Worm (Caenorhabditis elegans) whole organism, L2 larva: Measurements from ENCODE around the gene R11G1.2.

ENCODE experiments used
- C34F6.9 ChIP-seq: fragments of 150-350 bp; optimal IDR thresholded peaks from 2 replicates; lab custom pipeline; 2014; ENCODE audit warnings: missing biosample characterization, missing genetic modification characterization
- F13H6.1 ChIP-seq: sonication (generic microtip); optimal IDR thresholded peaks from 2 replicates; lab custom pipeline; 2016; ENCODE audit warnings: missing genetic modification characterization, missing compliant biosample characterization
- R02D3.7 ChIP-seq: fragments of 150-350 bp; optimal IDR thresholded peaks from 2 replicates; lab custom pipeline; 2014; ENCODE audit warnings: missing biosample characterization, missing genetic modification characterization
- Y55F3AM.14 ChIP-seq: fragments of 200-800 bp; sonication (Bioruptor generic); optimal IDR thresholded peaks from 2 replicates; lab custom pipeline; 2018; ENCODE audit warnings: mild to moderate bottlenecking, missing genetic modification characterization, missing compliant biosample characterization
- alr-1 ChIP-seq: fragments of 150-350 bp; optimal IDR thresholded peaks from 2 replicates; lab custom pipeline; 2014; ENCODE audit warnings: missing biosample characterization, missing genetic modification characterization
- ama-1 ChIP-seq: fragments of 150-350 bp; optimal IDR thresholded peaks from 2 replicates; lab custom pipeline; 2018; ENCODE audit warnings: inconsistent platforms
- crh-2 ChIP-seq: sonication (generic microtip); optimal IDR thresholded peaks from 2 replicates; lab custom pipeline; 2017; ENCODE audit warnings: missing biosample characterization, missing genetic modification characterization
- dmd-4 ChIP-seq: sonication (generic microtip); optimal IDR thresholded peaks from 2 replicates; lab custom pipeline; 2017; ENCODE audit warnings: missing biosample characterization, missing genetic modification characterization
- egl-27 ChIP-seq: sonication (generic microtip); optimal IDR thresholded peaks from 3 replicates; lab custom pipeline; 2017; ENCODE audit warnings: missing biosample characterization, missing genetic modification reagents, missing genetic modification characterization
- elt-1 ChIP-seq: fragments of 150-350 bp; optimal IDR thresholded peaks from 2 replicates; lab custom pipeline; 2014; ENCODE audit warnings: missing biosample characterization, missing genetic modification characterization
- elt-3 ChIP-seq: sonication (generic microtip); optimal IDR thresholded peaks from 2 replicates; lab custom pipeline; 2017; ENCODE audit warnings: missing biosample characterization, missing genetic modification characterization
- fos-1 ChIP-seq: fragments of 150-350 bp; optimal IDR thresholded peaks from 2 replicates; lab custom pipeline; 2014; ENCODE audit warnings: missing biosample characterization, missing genetic modification characterization
- gmeb-1 ChIP-seq: fragments of 150-350 bp; optimal IDR thresholded peaks from 2 replicates; lab custom pipeline; 2014; ENCODE audit warnings: missing biosample characterization, missing genetic modification characterization
- lin-11 ChIP-seq: fragments of 150-350 bp; sonication (generic microtip); optimal IDR thresholded peaks from 2 replicates; lab custom pipeline; 2014; ENCODE audit warnings: missing biosample characterization, missing genetic modification characterization, inconsistent platforms, mixed read lengths
- lin-13 ChIP-seq: fragments of 150-350 bp; optimal IDR thresholded peaks from 2 replicates; lab custom pipeline; 2014; ENCODE audit warnings: missing biosample characterization, missing genetic modification reagents, missing genetic modification characterization
- lin-39 ChIP-seq: fragments of 150-350 bp; optimal IDR thresholded peaks from 2 replicates; lab custom pipeline; 2014; ENCODE audit warnings: missing biosample characterization, missing genetic modification reagents, missing genetic modification characterization
- mbf-1 ChIP-seq: sonication (generic microtip); optimal IDR thresholded peaks from 2 replicates; lab custom pipeline; 2017; ENCODE audit warnings: missing biosample characterization, missing genetic modification characterization
- mdl-1 ChIP-seq, 2 experiments: fragments of 150-350 bp in 1 of 2; sonication (generic microtip) in 1 of 2; optimal IDR thresholded peaks; 2 replicates each; lab custom pipeline; 2017; ENCODE audit warnings: missing biosample characterization in 2 of 2, missing genetic modification characterization in 2 of 2
- nhr-12 ChIP-seq: fragments of 150-350 bp; optimal IDR thresholded peaks from 2 replicates; lab custom pipeline; 2014; ENCODE audit warnings: missing biosample characterization, missing genetic modification characterization
- nhr-129 ChIP-seq: fragments of 150-350 bp; optimal IDR thresholded peaks from 2 replicates; lab custom pipeline; 2014; ENCODE audit warnings: missing biosample characterization, missing genetic modification characterization
- nhr-21 ChIP-seq: fragments of 150-350 bp; optimal IDR thresholded peaks from 2 replicates; lab custom pipeline; 2014; ENCODE audit warnings: missing biosample characterization, missing genetic modification characterization
- nhr-23 ChIP-seq: fragments of 150-350 bp; optimal IDR thresholded peaks from 2 replicates; lab custom pipeline; 2014; ENCODE audit warnings: missing biosample characterization, missing genetic modification reagents, missing genetic modification characterization
- nhr-237 ChIP-seq: fragments of 150-350 bp; optimal IDR thresholded peaks from 2 replicates; lab custom pipeline; 2014; ENCODE audit warnings: missing biosample characterization, missing genetic modification characterization
- nhr-25 ChIP-seq: fragments of 150-350 bp; sonication (generic microtip); optimal IDR thresholded peaks from 3 replicates; lab custom pipeline; 2014; ENCODE audit warnings: missing biosample characterization, missing genetic modification characterization
- nhr-6 ChIP-seq: fragments of 150-350 bp; optimal IDR thresholded peaks from 2 replicates; lab custom pipeline; 2014; ENCODE audit warnings: missing biosample characterization, missing genetic modification characterization
- nhr-77 ChIP-seq: fragments of 150-350 bp; optimal IDR thresholded peaks from 2 replicates; lab custom pipeline; 2014; ENCODE audit warnings: missing biosample characterization, missing genetic modification characterization
- sem-4 ChIP-seq: fragments of 150-350 bp; optimal IDR thresholded peaks from 2 replicates; lab custom pipeline; 2014; ENCODE audit warnings: missing biosample characterization, missing genetic modification reagents, missing genetic modification characterization
- skn-1 ChIP-seq: sonication (generic microtip); optimal IDR thresholded peaks from 2 replicates; lab custom pipeline; 2017; ENCODE audit warnings: missing biosample characterization, missing genetic modification characterization
- snpc-4 ChIP-seq: fragments of 150-350 bp; optimal IDR thresholded peaks from 2 replicates; lab custom pipeline; 2014; ENCODE audit warnings: missing biosample characterization, missing genetic modification characterization
- unc-39 ChIP-seq: fragments of 150-350 bp; optimal IDR thresholded peaks from 2 replicates; lab custom pipeline; 2014; ENCODE audit warnings: missing biosample characterization, missing genetic modification characterization
- unc-62 ChIP-seq: fragments of 150-350 bp; optimal IDR thresholded peaks from 2 replicates; lab custom pipeline; 2014; ENCODE audit warnings: missing biosample characterization, missing genetic modification reagents, missing genetic modification characterization
- zag-1 ChIP-seq: fragments of 150-350 bp; optimal IDR thresholded peaks from 2 replicates; lab custom pipeline; 2014; ENCODE audit warnings: missing biosample characterization, missing genetic modification characterization
- ztf-1 ChIP-seq: fragments of 200-800 bp; sonication (Bioruptor generic); conservative IDR thresholded peaks from 2 replicates; pipeline ENCODE4 v1.3.6; 2022; ENCODE audit warnings: missing genetic modification characterization, missing compliant biosample characterization
- ztf-11 ChIP-seq: sonication (generic microtip); optimal IDR thresholded peaks from 2 replicates; lab custom pipeline; 2017; ENCODE audit warnings: missing biosample characterization, missing genetic modification characterization

The R11G1.2 gene

DNA sequence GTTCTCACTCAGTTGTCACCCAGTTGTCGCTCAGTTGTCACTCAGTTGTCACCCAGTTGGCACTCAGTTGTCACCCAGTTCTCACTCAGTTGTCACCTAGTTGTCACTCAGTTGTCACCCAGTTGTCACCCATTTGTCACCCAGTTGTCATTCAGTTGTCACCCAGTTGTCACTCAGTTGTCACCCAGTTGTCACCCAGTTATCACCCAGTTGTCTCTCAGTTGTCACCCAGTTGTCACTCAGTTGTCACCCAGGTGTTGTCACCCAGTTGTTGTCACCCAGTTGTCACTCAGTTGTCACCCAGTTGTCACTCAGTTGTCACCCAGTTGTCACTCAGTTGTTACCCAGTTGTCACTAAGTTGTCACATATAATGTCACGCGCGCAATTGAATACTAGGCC is 18.9 kb upstream of the R11G1.2 start:
- TF ChIP-seq fos-1 (tag; lab: Kevin White, UChicago) (no peak), mdl-1 (tag; optimal IDR thresholded peaks at IDR 0.05; lab: Kevin White, UChicago) (no peak)

ce11 chrX:3633654-3634053 is 16.8 kb upstream of the R11G1.2 start, which contains the start of gene gst-11:
Gene gst-11 (minus strand): TSS chrX:3633754.
- TF ChIP-seq unc-39 (tag; lab: Kevin White, UChicago) (no peak), mbf-1 (tag; lab: Kevin White, UChicago) (no peak), alr-1 (no peak), nhr-129 (tag; lab: Kevin White, UChicago) (no peak), zag-1 (tag; lab: Kevin White, UChicago) (no peak), ztf-11 (tag; lab: Kevin White, UChicago) (no peak), dmd-4 (tag; lab: Kevin White, UChicago) (no peak), ama-1 (lab: Kevin White, UChicago) (no peak), unc-62 (GFP tag; lab: Kevin White, UChicago) (no peak), crh-2 (no peak), lin-39 (tag; lab: Kevin White, UChicago) (no peak), R02D3.7 (tag; lab: Kevin White, UChicago) (no peak), elt-1 (tag; lab: Kevin White, UChicago) (no peak), egl-27 (no peak)

DNA sequence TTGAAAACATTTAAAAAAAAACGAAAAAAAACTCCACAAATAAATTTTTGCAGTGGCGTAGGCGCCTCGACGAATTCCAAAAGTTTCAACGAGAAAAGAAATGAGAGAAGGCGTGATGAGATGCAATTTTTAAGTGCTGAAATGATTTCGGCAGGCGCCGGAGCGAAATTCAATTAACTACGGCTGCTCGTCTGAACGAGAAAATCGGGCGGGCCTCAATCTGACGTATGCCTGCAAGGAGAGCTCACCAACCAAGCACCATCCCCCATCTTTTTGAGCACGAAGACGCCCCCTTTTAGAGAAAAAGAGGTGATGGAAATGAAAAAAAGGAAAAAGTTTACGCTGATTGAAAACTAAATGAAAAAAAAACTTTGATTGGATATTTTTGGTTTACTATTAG is 15.6 kb upstream of the R11G1.2 start:
- TF ChIP-seq lin-13 (GFP tag; lab: Kevin White, UChicago): no peak
- TF ChIP-seq nhr-12: no peak
- TF ChIP-seq, all 48 proteins: peak for 0

DNA sequence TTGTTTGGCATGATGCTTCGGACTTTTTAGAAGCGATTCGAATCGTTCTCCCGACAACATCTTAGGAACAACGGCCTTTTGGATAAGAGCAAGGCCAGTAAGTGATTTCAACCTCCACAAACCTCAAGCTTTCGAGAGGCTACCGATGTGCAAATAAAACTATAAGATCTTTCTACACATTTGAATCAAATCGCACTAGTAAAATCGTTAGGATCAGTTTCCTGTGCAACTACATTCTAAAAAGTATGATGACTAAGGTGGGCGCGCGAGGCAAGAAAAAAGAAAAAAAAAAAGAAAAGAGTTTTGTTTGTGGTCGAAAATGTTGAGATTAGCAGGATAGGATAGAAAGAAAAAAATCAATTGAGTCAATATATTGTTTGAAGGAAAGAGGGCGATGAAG is 5.6 kb upstream of the R11G1.2 start, which contains the start of gene tmem-24:
tmem-24 (minus strand) TSS at position 101 of the 400 bp plus-strand sequence.
- TF ChIP-seq elt-3: no peak
- no peak for TF ChIP-seq nhr-129 (tag; lab: Kevin White, UChicago)
- no peak for TF ChIP-seq skn-1 (tag; lab: Kevin White, UChicago)
- no peak for TF ChIP-seq dmd-4 (tag; lab: Kevin White, UChicago)
- no peak for TF ChIP-seq Y55F3AM.14 (GFP tag; lab: Kevin White, UChicago)
- no peak for TF ChIP-seq nhr-237 (tag; lab: Kevin White, UChicago)
- TF ChIP-seq elt-1 (tag; lab: Kevin White, UChicago): no peak
- TF ChIP-seq zag-1 (tag; lab: Kevin White, UChicago): no peak
- no peak for TF ChIP-seq snpc-4 (tag; lab: Kevin White, UChicago)
- no peak for TF ChIP-seq egl-27
- no peak for TF ChIP-seq sem-4
- TF ChIP-seq nhr-21 (tag; lab: Kevin White, UChicago): no peak
- no peak for TF ChIP-seq ama-1 (lab: Kevin White, UChicago)
- no peak for TF ChIP-seq nhr-25 (tag; lab: Kevin White, UChicago)
- TF ChIP-seq alr-1: no peak
- TF ChIP-seq unc-39 (tag; lab: Kevin White, UChicago): no peak
- TF ChIP-seq F13H6.1 (tag; lab: Kevin White, UChicago): no peak
- TF ChIP-seq nhr-12: no peak
- TF ChIP-seq ztf-1 (GFP tag; lab: Robert Waterston, UW): no peak
- TF ChIP-seq lin-11 (tag; lab: Kevin White, UChicago): no peak

DNA sequence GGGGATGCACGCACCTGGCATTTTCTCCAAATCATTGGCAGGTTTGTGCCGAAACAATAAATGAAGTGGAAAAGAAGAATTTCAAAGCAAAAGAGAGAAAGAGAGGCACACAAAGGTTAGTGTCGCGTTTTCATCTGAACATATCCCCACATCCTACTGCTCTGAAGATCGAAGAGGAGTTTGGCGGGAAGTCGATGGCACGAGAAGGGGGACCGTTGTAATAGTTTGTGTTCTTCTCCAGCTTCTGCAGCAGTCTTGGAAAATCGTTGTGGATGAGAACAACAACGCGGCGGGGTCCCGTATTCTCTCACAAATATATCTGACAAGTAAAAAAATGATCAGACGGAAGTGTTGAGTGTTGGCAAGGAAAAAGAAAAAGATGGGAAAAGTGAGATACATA is 4.5 kb upstream of the R11G1.2 start:
- TF ChIP-seq gmeb-1 (no peak), C34F6.9 (no peak), egl-27 (no peak), lin-13 (GFP tag; lab: Kevin White, UChicago) (no peak), unc-39 (tag; lab: Kevin White, UChicago) (no peak), fos-1 (tag; lab: Kevin White, UChicago) (no peak), mbf-1 (tag; lab: Kevin White, UChicago) (no peak), snpc-4 (tag; lab: Kevin White, UChicago) (no peak), F13H6.1 (tag; lab: Kevin White, UChicago) (peak; percentile 34), nhr-77 (tag; lab: Kevin White, UChicago) (no peak), nhr-6 (tag; lab: Kevin White, UChicago) (no peak), nhr-129 (tag; lab: Kevin White, UChicago) (peak; percentile 24), lin-11 (tag; lab: Kevin White, UChicago) (no peak), nhr-23 (tag; lab: Kevin White, UChicago) (no peak)
